Worm (Caenorhabditis elegans): ENCODE data around the gene F26F12.8.

Gene F26F12.8

DNA sequence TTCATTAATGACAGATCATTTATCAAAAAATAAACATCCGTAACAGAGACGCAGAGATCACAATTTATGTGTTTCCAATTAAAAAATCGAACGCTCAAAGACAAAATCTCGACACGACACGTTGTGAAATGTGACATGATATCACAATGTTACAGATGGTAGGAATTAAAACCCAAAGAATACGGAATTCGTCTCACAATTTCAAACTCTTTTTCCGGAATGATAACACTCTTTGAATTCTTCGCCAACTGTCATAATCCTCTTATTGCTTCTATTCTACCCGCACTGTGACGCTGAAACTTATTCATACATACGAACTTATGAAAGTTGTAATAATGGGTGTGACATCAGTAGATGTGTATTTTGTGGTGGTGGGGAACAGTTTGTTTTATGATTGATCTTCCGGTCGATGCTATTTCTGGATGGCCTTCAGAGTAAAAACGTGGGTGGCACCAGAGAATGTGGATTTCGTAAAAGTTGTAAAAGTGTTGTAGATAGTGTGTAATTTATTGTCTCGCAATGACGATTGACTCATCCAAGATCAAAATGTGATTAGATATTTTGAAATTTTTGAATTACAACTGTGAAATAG lies 45.8 kb downstream of the F26F12.8 start:
- TF ChIP-seq ceh-82 (tag; optimal IDR thresholded peaks at IDR 0.05): no peak
- peak; percentile 81 for TF ChIP-seq elt-2 (tag; optimal IDR thresholded peaks at IDR 0.05)

DNA sequence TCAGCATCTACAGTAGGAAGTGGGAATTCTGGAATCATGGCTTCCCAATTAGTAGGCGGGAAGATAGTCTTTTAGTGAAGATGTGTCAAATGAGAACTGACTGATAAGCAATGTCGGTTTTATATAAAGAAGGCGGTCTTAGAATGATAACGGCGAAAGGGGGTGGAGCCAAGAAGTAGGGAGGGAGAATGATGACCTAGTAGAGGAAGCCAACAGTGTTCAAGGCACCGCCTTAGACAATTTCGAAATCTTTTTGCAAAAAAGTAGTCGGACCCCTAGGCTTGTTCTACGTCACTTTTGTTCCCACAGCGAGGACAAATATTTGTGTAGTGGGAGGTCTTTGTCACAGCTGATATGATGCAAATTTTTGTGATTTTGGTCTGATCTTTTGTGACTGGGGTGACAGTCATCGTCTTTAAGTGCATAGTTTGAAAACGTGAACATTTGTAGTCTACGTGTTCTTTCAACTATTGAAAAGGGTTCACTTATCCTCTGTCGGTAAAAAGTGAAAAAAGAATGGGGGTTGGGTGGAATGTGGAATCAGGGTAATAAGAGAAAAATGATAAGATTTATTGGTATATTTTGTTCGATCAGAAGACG lies 49.2 kb downstream of the F26F12.8 start, which contains the start of gene ZC250.4:
TSS of gene ZC250.4 (minus strand) at position 78 of the 600 bp plus-strand sequence.
- TF ChIP-seq nhr-67 (tag; optimal IDR thresholded peaks at IDR 0.05) (no peak), nhr-28 (tag; optimal IDR thresholded peaks at IDR 0.05) (no peak), lin-15B (tag; optimal IDR thresholded peaks at IDR 0.05) (no peak), elt-2 (tag; optimal IDR thresholded peaks at IDR 0.05) (peak; percentile 82), ZK546.5 (tag; optimal IDR thresholded peaks at IDR 0.05) (no peak), mdl-1 (tag; optimal IDR thresholded peaks at IDR 0.05) (no peak), eor-1 (tag; optimal IDR thresholded peaks at IDR 0.05) (no peak)

DNA sequence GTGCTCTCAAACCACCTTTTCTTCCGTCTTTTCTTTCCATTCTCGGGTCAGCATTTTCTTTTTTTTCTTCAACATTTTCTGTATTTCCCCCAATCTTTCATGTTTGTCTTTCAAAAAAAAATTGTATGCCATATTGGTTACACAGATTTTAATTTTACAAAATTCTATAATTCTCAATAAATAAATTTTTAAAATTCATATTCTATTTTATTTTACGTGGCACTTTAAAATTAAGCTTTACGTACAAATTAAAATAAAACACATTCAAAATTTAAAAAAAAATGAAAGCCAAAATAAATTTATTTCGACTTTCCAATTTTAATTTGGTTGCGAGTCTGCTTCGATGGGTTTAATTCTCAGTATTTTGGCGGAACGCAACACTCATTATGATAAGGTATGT lies 56.9 kb downstream of the F26F12.8 start, which contains the start of gene ZC250.5:
TSS of gene ZC250.5 (plus strand) at position 301 of the 400 bp plus-strand sequence.
- TF ChIP-seq fkh-2 (tag; optimal IDR thresholded peaks at IDR 0.05) (no peak), nhr-237 (tag; optimal IDR thresholded peaks at IDR 0.05) (no peak), mml-1 (tag; optimal IDR thresholded peaks at IDR 0.05) (no peak)
